Fruit fly (Drosophila melanogaster) whole organism, embryonic: ENCODE results near the gene Wdr62.

Experiments used
- CG31224 ChIP-seq: fragments of 200-800 bp; sonication (Bioruptor generic); IDR thresholded peaks from 2 replicates; pipeline ENCODE4 v1.3.6; 2022; ENCODE audit warnings: missing biosample characterization, missing genetic modification characterization
- corto ChIP-seq: fragments of 200-800 bp; sonication (Bioruptor generic); optimal IDR thresholded peaks from 2 replicates; lab custom pipeline; 2016; ENCODE audit warnings: missing biosample characterization, mild to moderate bottlenecking, missing genetic modification characterization, moderate library complexity
- fd102C ChIP-seq: fragments of 200-800 bp; sonication (Bioruptor generic); optimal IDR thresholded peaks from 2 replicates; lab custom pipeline; 2018; ENCODE audit warnings: missing biosample characterization, mild to moderate bottlenecking, missing genetic modification characterization, moderate library complexity
- lbe ChIP-seq: fragments of 200-800 bp; sonication (Bioruptor generic); optimal IDR thresholded peaks from 2 replicates; lab custom pipeline; 2016; ENCODE audit warnings: missing biosample characterization, mild to moderate bottlenecking, missing genetic modification characterization
- mam ChIP-seq: fragments of 200-800 bp; sonication (Bioruptor generic); optimal IDR thresholded peaks from 3 replicates; lab custom pipeline; 2016; ENCODE audit warnings: missing biosample characterization, missing genetic modification characterization
- nom ChIP-seq: fragments of 200-800 bp; sonication (Bioruptor generic); optimal IDR thresholded peaks from 2 replicates; lab custom pipeline; 2017; ENCODE audit warnings: missing biosample characterization, missing genetic modification characterization, mild to moderate bottlenecking, moderate library complexity, missing genetic modification reagents
- pb ChIP-seq: fragments of 200-800 bp; sonication (Bioruptor generic); optimal IDR thresholded peaks from 3 replicates; lab custom pipeline; 2016; ENCODE audit warnings: missing biosample characterization, missing genetic modification characterization
- phol ChIP-seq: fragments of 200-800 bp; sonication (Bioruptor generic); optimal IDR thresholded peaks from 3 replicates; lab custom pipeline; 2018; ENCODE audit warnings: missing biosample characterization, mild to moderate bottlenecking, missing genetic modification characterization, moderate library complexity
- tgo ChIP-seq: fragments of 200-800 bp; sonication (Bioruptor generic); IDR thresholded peaks from 3 replicates; pipeline ENCODE4 v1.3.6; 2022; ENCODE audit warnings: missing biosample characterization, missing genetic modification characterization

Gene Wdr62

dm6 chr2L:1989278-1989918 lies 105.0 kb downstream of the Wdr62 start:
- TF ChIP-seq lbe (GFP tag; lab: Kevin White, UChicago) (peak; percentile 43), fd102C (GFP tag; lab: Kevin White, UChicago) (no peak), CG31224 (peak; percentile 53), corto (GFP tag; lab: Kevin White, UChicago) (peak; percentile 68), nom (GFP tag; lab: Kevin White, UChicago) (peak; percentile 45)

DNA sequence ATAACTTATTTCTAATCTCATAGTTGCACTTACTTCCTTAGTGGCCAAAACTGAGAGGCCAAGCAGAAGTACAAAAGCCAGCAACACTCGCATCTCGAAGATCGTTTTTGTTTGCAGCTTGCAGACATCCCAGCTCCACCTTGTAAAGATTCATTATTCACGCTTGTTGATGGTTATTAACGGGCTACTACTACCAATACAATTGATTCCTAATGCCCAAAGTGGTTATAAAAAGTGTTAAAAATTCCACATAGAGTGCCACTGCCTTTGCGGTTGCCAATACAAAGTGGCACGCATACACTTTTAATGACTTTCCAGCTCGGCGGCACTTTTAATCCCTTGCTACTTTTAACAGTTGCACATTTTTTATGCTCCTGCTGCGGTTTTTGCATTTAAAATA lies 107.6 kb downstream of the Wdr62 start, which contains the start of gene Obp22a:
Gene Obp22a, minus strand, starts transcription at position 101 of the 400 bp plus-strand sequence.
- TF ChIP-seq pb (GFP tag; lab: Kevin White, UChicago) (no peak), mam (GFP tag; lab: Kevin White, UChicago) (no peak), tgo (no peak), phol (tag; lab: Kevin White, UChicago) (no peak)
